Fruit fly (Drosophila melanogaster): ENCODE measurements around the gene GlcAT-S.
A peak's percentile ranks its signal among the peaks of the same experiment; 100 is the strongest.

GlcAT-S gene

dm6 chr2L:9569588-9570434, 46.5 kb upstream of the GlcAT-S start (continued):
- peak; percentile 91 for TF ChIP-seq B-H2 (GFP tag; optimal IDR thresholded peaks at IDR 0.05)
- TF ChIP-seq bab2 (GFP tag; optimal IDR thresholded peaks at IDR 0.05): peak; percentile 69
- peak; percentile 48; the same call in 1 of the 2 replicates for TF ChIP-seq GATAe (GFP tag; conservative IDR thresholded peaks at IDR 0.05)
- TF ChIP-seq B-H1 (GFP tag; IDR thresholded peaks at IDR 0.05): peak; percentile 82
- TF ChIP-seq ac (GFP tag; optimal IDR thresholded peaks at IDR 0.05): peak; percentile 87
- peak; percentile 72 for TF ChIP-seq CG9609 (GFP tag; optimal IDR thresholded peaks at IDR 0.05)
- TF ChIP-seq Doc2 (GFP tag; IDR thresholded peaks at IDR 0.05): peak; percentile 52; the same call in 1 of the 2 replicates
- peak; percentile 78 for TF ChIP-seq Poxn (GFP tag; IDR thresholded peaks at IDR 0.05)
- peak; percentile 93 for TF ChIP-seq CG9817 (tag; optimal IDR thresholded peaks at IDR 0.05)
- peak; percentile 97 for TF ChIP-seq gcm2 (GFP tag; optimal IDR thresholded peaks at IDR 0.05)
- peak; percentile 80 for TF ChIP-seq CG12744 (GFP tag; optimal IDR thresholded peaks at IDR 0.05)
- peak; percentile 56 for TF ChIP-seq pum (GFP tag; optimal IDR thresholded peaks at IDR 0.05)
- TF ChIP-seq Dfd (GFP tag; optimal IDR thresholded peaks at IDR 0.05): peak in 1 of 2 experiments; percentile 89
- peak; percentile 62; the same call in 1 of the 2 replicates for TF ChIP-seq dimm (GFP tag; IDR thresholded peaks at IDR 0.05)
- TF ChIP-seq CG9876 (GFP tag; optimal IDR thresholded peaks at IDR 0.05): peak; percentile 66
- peak; percentile 94 for TF ChIP-seq Usf (GFP tag; optimal IDR thresholded peaks at IDR 0.05)
- peak; percentile 82 for TF ChIP-seq Aef1 (GFP tag; IDR thresholded peaks at IDR 0.05)
- peak; percentile 91 for TF ChIP-seq CG8359 (GFP tag; optimal IDR thresholded peaks at IDR 0.05; ENCODE audit: borderline replicate concordance)
- TF ChIP-seq ind (GFP tag; optimal IDR thresholded peaks at IDR 0.05): peak; percentile 94
- peak; percentile 80 for TF ChIP-seq slp2 (GFP tag; optimal IDR thresholded peaks at IDR 0.05)
- peak; percentile 49; the same call in 1 of the 3 replicates for TF ChIP-seq hb (GFP tag; IDR thresholded peaks at IDR 0.05; ENCODE audit: partially characterized antibody)
- no peak for TF ChIP-seq CG14965 (GFP tag; optimal IDR thresholded peaks at IDR 0.05; ENCODE audit: borderline replicate concordance)
- TF ChIP-seq CG16779 (GFP tag; IDR thresholded peaks at IDR 0.05): peak; percentile 51; the same call in 1 of the 2 replicates
- no peak for TF ChIP-seq cg (GFP tag; optimal IDR thresholded peaks at IDR 0.05)
- peak; percentile 52 for TF ChIP-seq sima (GFP tag; optimal IDR thresholded peaks at IDR 0.05)
- peak; percentile 9 to 64 for TF ChIP-seq crp (GFP tag; optimal IDR thresholded peaks at IDR 0.05)
- TF ChIP-seq seq (GFP tag; IDR thresholded peaks at IDR 0.05): peak; percentile 92
- peak; percentile 87 for TF ChIP-seq HLH54F (GFP tag; optimal IDR thresholded peaks at IDR 0.05)
- TF ChIP-seq CG13123 (GFP tag; optimal IDR thresholded peaks at IDR 0.05): peak; percentile 84
- peak; percentile 96 for TF ChIP-seq Hand (GFP tag; optimal IDR thresholded peaks at IDR 0.05)
- peak; percentile 89 for TF ChIP-seq CG12219 (GFP tag; optimal IDR thresholded peaks at IDR 0.05)
- TF ChIP-seq tll (GFP tag; optimal IDR thresholded peaks at IDR 0.05): peak in 1 of 2 experiments; percentile 76
- peak; percentile 97 for TF ChIP-seq CG2712 (tag; optimal IDR thresholded peaks at IDR 0.05)
- TF ChIP-seq psq (GFP tag; optimal IDR thresholded peaks at IDR 0.05): peak; percentile 89
- peak; percentile 87 for TF ChIP-seq Deaf1 (tag; optimal IDR thresholded peaks at IDR 0.05)
- TF ChIP-seq chm (GFP tag; IDR thresholded peaks at IDR 0.05): peak; percentile 63
- TF ChIP-seq CG3995 (GFP tag; optimal IDR thresholded peaks at IDR 0.05): peak; percentile 69
- peak; percentile 95 for TF ChIP-seq fd3F (GFP tag; optimal IDR thresholded peaks at IDR 0.05)
- TF ChIP-seq CG9437 (GFP tag; optimal IDR thresholded peaks at IDR 0.05): peak; percentile 95
- TF ChIP-seq crc (GFP tag; optimal IDR thresholded peaks at IDR 0.05): peak; percentile 58
- no peak for TF ChIP-seq Dref (GFP tag; IDR thresholded peaks at IDR 0.05)
- TF ChIP-seq Camta (GFP tag; optimal IDR thresholded peaks at IDR 0.05): peak; percentile 83
- peak; percentile 93 for TF ChIP-seq lmd (GFP tag; IDR thresholded peaks at IDR 0.05)
- TF ChIP-seq Dp (GFP tag; optimal IDR thresholded peaks at IDR 0.05): peak; percentile 27
- TF ChIP-seq CG33213 (GFP tag; optimal IDR thresholded peaks at IDR 0.05): peak; percentile 70
- TF ChIP-seq run (tag; optimal IDR thresholded peaks at IDR 0.05): peak; percentile 94
- TF ChIP-seq Sin3A (optimal IDR thresholded peaks at IDR 0.05): no peak
- 0 out of 2 replicates have a peak, but pooled peaks have one; percentile 7 for TF ChIP-seq ham (GFP tag; IDR thresholded peaks at IDR 0.05)
- TF ChIP-seq CG13296 (GFP tag; optimal IDR thresholded peaks at IDR 0.05): peak; percentile 98

All from whole organism, embryonic.